Fruit fly (Drosophila melanogaster) whole organism, prepupa: ENCODE data around the gene CG14075.

ENCODE experiments used
- CG11294 ChIP-seq: fragments of 200-800 bp; sonication (Bioruptor generic); IDR thresholded peaks from 2 replicates; pipeline ENCODE4 v1.3.6; 2022; ENCODE audit warnings: missing biosample characterization, missing genetic modification characterization
- CG11762 ChIP-seq: fragments of 200-800 bp; sonication (Bioruptor generic); optimal IDR thresholded peaks from 3 replicates; lab custom pipeline; 2016; ENCODE audit warnings: missing biosample characterization, missing genetic modification characterization; ENCODE audit not compliant: insufficient read depth
- CG15336 ChIP-seq: fragments of 200-800 bp; sonication (Bioruptor generic); IDR thresholded peaks from 2 replicates; pipeline ENCODE4 v1.3.6; 2022; ENCODE audit warnings: missing biosample characterization, missing genetic modification characterization
- CG1621 ChIP-seq: fragments of 200-800 bp; sonication (Bioruptor generic); optimal IDR thresholded peaks from 3 replicates; lab custom pipeline; 2018; ENCODE audit warnings: missing biosample characterization, mild to moderate bottlenecking, missing genetic modification characterization
- CG16779 ChIP-seq: fragments of 200-800 bp; sonication (Bioruptor generic); optimal IDR thresholded peaks from 3 replicates; lab custom pipeline; 2017; ENCODE audit warnings: missing biosample characterization, mild to moderate bottlenecking, missing genetic modification characterization
- CG3032 ChIP-seq: fragments of 200-800 bp; optimal IDR thresholded peaks from 2 replicates; lab custom pipeline; 2019; ENCODE audit warnings: missing biosample characterization, mild to moderate bottlenecking, missing genetic modification characterization, moderate library complexity
- CG32006 ChIP-seq: fragments of 200-800 bp; sonication (Bioruptor generic); optimal IDR thresholded peaks from 3 replicates; lab custom pipeline; 2017; ENCODE audit warnings: missing biosample characterization, mild to moderate bottlenecking, missing genetic modification characterization
- CG34406 ChIP-seq: fragments of 200-800 bp; sonication (Bioruptor generic); optimal IDR thresholded peaks from 3 replicates; lab custom pipeline; 2016; ENCODE audit warnings: missing biosample characterization, missing genetic modification characterization
- CG3919 ChIP-seq: fragments of 200-800 bp; sonication (Bioruptor generic); optimal IDR thresholded peaks from 3 replicates; lab custom pipeline; 2016; ENCODE audit warnings: missing biosample characterization, missing genetic modification characterization
- CG4318 ChIP-seq: fragments of 200-800 bp; sonication (Bioruptor generic); optimal IDR thresholded peaks from 3 replicates; lab custom pipeline; 2017; ENCODE audit warnings: missing biosample characterization, mild to moderate bottlenecking, missing genetic modification characterization
- CG6808 ChIP-seq: fragments of 200-800 bp; sonication (Bioruptor generic); optimal IDR thresholded peaks from 3 replicates; lab custom pipeline; 2017; ENCODE audit warnings: missing biosample characterization, missing genetic modification characterization, mild to moderate bottlenecking, moderate library complexity, missing genetic modification reagents
- CG6854 ChIP-seq: fragments of 200-800 bp; sonication (Bioruptor generic); optimal IDR thresholded peaks from 2 replicates; lab custom pipeline; 2017; ENCODE audit warnings: missing biosample characterization, mild to moderate bottlenecking, missing genetic modification characterization
- CG8119 ChIP-seq: fragments of 200-800 bp; sonication (Bioruptor generic); IDR thresholded peaks from 3 replicates; pipeline ENCODE4 v1.3.6; 2022; ENCODE audit warnings: missing biosample characterization, missing genetic modification characterization
- CG8319 ChIP-seq: fragments of 200-800 bp; sonication (Bioruptor generic); optimal IDR thresholded peaks from 3 replicates; lab custom pipeline; 2016; ENCODE audit warnings: missing biosample characterization, missing genetic modification characterization
- CG9139 ChIP-seq: fragments of 200-800 bp; sonication (Bioruptor generic); optimal IDR thresholded peaks from 3 replicates; lab custom pipeline; 2017; ENCODE audit warnings: missing biosample characterization, mild to moderate bottlenecking, missing genetic modification characterization
- Eip75B ChIP-seq: fragments of 200-800 bp; sonication (Bioruptor generic); optimal IDR thresholded peaks from 3 replicates; lab custom pipeline; 2016; ENCODE audit warnings: missing biosample characterization, missing genetic modification characterization
- Eip78C ChIP-seq: fragments of 200-800 bp; sonication (Bioruptor generic); peaks from one replicate; lab custom pipeline; 2016; ENCODE audit warnings: missing biosample characterization, missing genetic modification characterization
- Ets96B ChIP-seq: fragments of 200-800 bp; optimal IDR thresholded peaks from 2 replicates; lab custom pipeline; 2019; ENCODE audit warnings: missing biosample characterization, mild to moderate bottlenecking, missing genetic modification characterization, moderate library complexity
- Hr38 ChIP-seq: sonication (Bioruptor generic); optimal IDR thresholded peaks from 2 replicates; lab custom pipeline; 2016; ENCODE audit warnings: missing biosample characterization, missing genetic modification characterization
- Hr39 ChIP-seq: fragments of 200-800 bp; sonication (Bioruptor generic); optimal IDR thresholded peaks from 2 replicates; lab custom pipeline; 2016; ENCODE audit warnings: missing biosample characterization, missing genetic modification characterization
- Hr4 ChIP-seq: fragments of 200-800 bp; sonication (Bioruptor generic); optimal IDR thresholded peaks from 3 replicates; lab custom pipeline; 2016; ENCODE audit warnings: missing biosample characterization, missing genetic modification characterization
- Met ChIP-seq: fragments of 200-800 bp; sonication (Bioruptor generic); optimal IDR thresholded peaks from 3 replicates; lab custom pipeline; 2016; ENCODE audit warnings: missing biosample characterization, missing genetic modification characterization
- OdsH ChIP-seq: fragments of 200-800 bp; sonication (Bioruptor generic); optimal IDR thresholded peaks from 3 replicates; lab custom pipeline; 2016; ENCODE audit warnings: missing biosample characterization, missing genetic modification characterization
- Smox ChIP-seq: fragments of 200-800 bp; sonication (Bioruptor generic); optimal IDR thresholded peaks from 3 replicates; lab custom pipeline; 2016; ENCODE audit warnings: missing biosample characterization, missing genetic modification characterization
- Sox102F ChIP-seq: fragments of 200-800 bp; sonication (Bioruptor generic); optimal IDR thresholded peaks from 2 replicates; lab custom pipeline; 2016; ENCODE audit warnings: missing biosample characterization, mild to moderate bottlenecking, missing genetic modification characterization
- Sox14 ChIP-seq: fragments of 200-800 bp; sonication (Bioruptor generic); optimal IDR thresholded peaks from 3 replicates; lab custom pipeline; 2016; ENCODE audit warnings: missing biosample characterization, missing genetic modification characterization
- Sox15 ChIP-seq: fragments of 200-800 bp; sonication (Bioruptor generic); optimal IDR thresholded peaks from 3 replicates; lab custom pipeline; 2016; ENCODE audit warnings: missing biosample characterization, missing genetic modification characterization
- achi ChIP-seq: fragments of 200-800 bp; sonication (Bioruptor generic); optimal IDR thresholded peaks from 3 replicates; lab custom pipeline; 2016; ENCODE audit warnings: missing biosample characterization, missing genetic modification characterization
- acj6 ChIP-seq: fragments of 200-800 bp; sonication (Bioruptor generic); optimal IDR thresholded peaks from 3 replicates; lab custom pipeline; 2016; ENCODE audit warnings: missing biosample characterization, missing genetic modification characterization
- dac ChIP-seq: fragments of 200-800 bp; sonication (Bioruptor generic); optimal IDR thresholded peaks from 2 replicates; lab custom pipeline; 2017; ENCODE audit warnings: missing biosample characterization, mild to moderate bottlenecking, missing genetic modification characterization
- dsx ChIP-seq: fragments of 200-800 bp; optimal IDR thresholded peaks from 3 replicates; lab custom pipeline; 2019; ENCODE audit warnings: missing biosample characterization, mild to moderate bottlenecking, missing genetic modification characterization, moderate library complexity; ENCODE audit not compliant: poor library complexity, severe bottlenecking
- eg ChIP-seq: fragments of 200-800 bp; sonication (Bioruptor generic); IDR thresholded peaks from 3 replicates; pipeline ENCODE4 v1.3.6; 2022; ENCODE audit warnings: missing biosample characterization, missing genetic modification characterization
- fd59A ChIP-seq: fragments of 200-800 bp; sonication (Bioruptor generic); optimal IDR thresholded peaks from 2 replicates; lab custom pipeline; 2017; ENCODE audit warnings: missing biosample characterization, mild to moderate bottlenecking, missing genetic modification characterization, missing genetic modification reagents
- fd85E ChIP-seq: fragments of 200-800 bp; sonication (Bioruptor generic); optimal IDR thresholded peaks from 3 replicates; lab custom pipeline; 2016; ENCODE audit warnings: missing biosample characterization, missing genetic modification characterization
- lz ChIP-seq: fragments of 200-800 bp; sonication (Bioruptor generic); optimal IDR thresholded peaks from 3 replicates; lab custom pipeline; 2016; ENCODE audit warnings: missing biosample characterization, missing genetic modification characterization
- pdm3 ChIP-seq: fragments of 200-800 bp; sonication (Bioruptor generic); optimal IDR thresholded peaks from 3 replicates; lab custom pipeline; 2016; ENCODE audit warnings: missing biosample characterization, missing genetic modification characterization
- salr ChIP-seq, 2 experiments: fragments of 200-800 bp; sonication (Bioruptor generic); optimal IDR thresholded peaks; 3 replicates each; lab custom pipeline; 2016 to 2018; ENCODE audit warnings: missing biosample characterization in 2 of 2, missing genetic modification characterization in 2 of 2, mild to moderate bottlenecking in 1 of 2
- ss ChIP-seq, 2 experiments: fragments of 200-800 bp; sonication (Bioruptor generic); optimal IDR thresholded peaks; 2 replicates in 1 of 2; 3 replicates in 1 of 2; lab custom pipeline; 2017 to 2018; ENCODE audit warnings: mild to moderate bottlenecking in 2 of 2, missing biosample characterization in 2 of 2, missing genetic modification characterization in 2 of 2, moderate library complexity in 1 of 2
- svp ChIP-seq: fragments of 200-800 bp; sonication (Bioruptor generic); peaks from one replicate; lab custom pipeline; 2016; ENCODE audit warnings: missing biosample characterization, missing genetic modification characterization
- topi ChIP-seq: fragments of 200-800 bp; sonication (Bioruptor generic); optimal IDR thresholded peaks from 3 replicates; lab custom pipeline; 2016; ENCODE audit warnings: missing biosample characterization, missing genetic modification characterization
- vri ChIP-seq: fragments of 200-800 bp; sonication (Bioruptor generic); optimal IDR thresholded peaks from 3 replicates; lab custom pipeline; 2016; ENCODE audit warnings: missing biosample characterization, mild to moderate bottlenecking, missing genetic modification characterization

CG14075 gene

dm6 chr3L:19024800-19025199 is 40.0 kb downstream of the CG14075 start (continued):
- TF ChIP-seq Eip75B (GFP tag; lab: Kevin White, UChicago): peak; percentile 19
- TF ChIP-seq Sox15 (GFP tag; lab: Kevin White, UChicago): peak; percentile 26
- TF ChIP-seq CG11294: no peak
- TF ChIP-seq CG4318 (GFP tag; lab: Kevin White, UChicago): no peak
- peak; percentile 43; the same call in 1 of the 3 replicates for TF ChIP-seq eg (GFP tag; lab: Robert Waterston, UW)
- TF ChIP-seq CG11762: peak; percentile 12
- TF ChIP-seq vri: peak; percentile 53
- peak; percentile 73 for TF ChIP-seq Met (GFP tag; lab: Kevin White, UChicago)
- TF ChIP-seq CG8119 (GFP tag; lab: Robert Waterston, UW): no peak
- peak; percentile 76 for TF ChIP-seq Sox102F (GFP tag; lab: Kevin White, UChicago)
- peak; percentile 24 for TF ChIP-seq Ets96B (tag; lab: Kevin White, UChicago)
- TF ChIP-seq Smox (GFP tag; lab: Kevin White, UChicago): peak; percentile 66
- no peak for TF ChIP-seq dsx (GFP tag; lab: Kevin White, UChicago)
- peak; percentile 43 for TF ChIP-seq CG3032 (tag; lab: Kevin White, UChicago)
- TF ChIP-seq CG34406 (GFP tag; lab: Kevin White, UChicago): peak; percentile 50
- TF ChIP-seq acj6 (GFP tag; lab: Kevin White, UChicago): peak; percentile 55
- TF ChIP-seq CG1621 (tag; lab: Kevin White, UChicago): peak; percentile 7

dm6 chr3L:19027172-19027571 is 42.4 kb downstream of the CG14075 start:
- TF ChIP-seq Hr4: peak; percentile 17
- no peak for TF ChIP-seq ss (GFP tag; optimal IDR thresholded peaks at IDR 0.05; lab: Kevin White, UChicago)
- peak; percentile 12 for TF ChIP-seq CG32006 (GFP tag; lab: Kevin White, UChicago)
- no peak for TF ChIP-seq Smox (GFP tag; lab: Kevin White, UChicago)
- TF ChIP-seq svp (GFP tag; lab: Kevin White, UChicago): peak; percentile 54
- peak; percentile 13 for TF ChIP-seq OdsH (GFP tag; lab: Kevin White, UChicago)
- TF ChIP-seq CG6854: no peak
- TF ChIP-seq pdm3: no peak
- TF ChIP-seq Eip78C (GFP tag; lab: Kevin White, UChicago): peak; percentile 71
- TF ChIP-seq, all 60 proteins: peak for 5

- TF ChIP-seq CG1621 (tag; lab: Kevin White, UChicago) (no peak), Hr4 (no peak), Sox14 (GFP tag; lab: Kevin White, UChicago) (peak; percentile 16), Eip78C (GFP tag; lab: Kevin White, UChicago) (no peak), CG4318 (GFP tag; lab: Kevin White, UChicago) (no peak)
- TF ChIP-seq, all 60 proteins: peak for 1
These were observed 47.1 kb downstream of the CG14075 start for dm6 chr3L:19031858-19032257.

dm6 chr3L:19032676-19033075 is 47.9 kb downstream of the CG14075 start:
- no peak for TF ChIP-seq dac (GFP tag; lab: Kevin White, UChicago)
- no peak for TF ChIP-seq CG3919 (GFP tag; lab: Kevin White, UChicago)
- no peak for TF ChIP-seq CG9139 (GFP tag; lab: Kevin White, UChicago)
- TF ChIP-seq CG6808: no peak
- TF ChIP-seq Sox14 (GFP tag; lab: Kevin White, UChicago): no peak
- no peak for TF ChIP-seq Hr39
- no peak for TF ChIP-seq CG16779 (tag; lab: Kevin White, UChicago)
- no peak for TF ChIP-seq CG34406 (GFP tag; lab: Kevin White, UChicago)
- TF ChIP-seq fd59A: no peak
- TF ChIP-seq CG1621 (tag; lab: Kevin White, UChicago): no peak
- TF ChIP-seq salr (GFP tag; optimal IDR thresholded peaks at IDR 0.05; lab: Kevin White, UChicago): no peak
- TF ChIP-seq CG15336 (GFP tag; lab: Robert Waterston, UW): no peak
- TF ChIP-seq CG8319 (GFP tag; lab: Kevin White, UChicago): no peak
- no peak for TF ChIP-seq achi
- no peak for TF ChIP-seq lz (GFP tag; lab: Kevin White, UChicago)
- TF ChIP-seq Hr38 (GFP tag; lab: Kevin White, UChicago): no peak
- no peak for TF ChIP-seq fd85E (GFP tag; lab: Kevin White, UChicago)
- TF ChIP-seq Eip78C (GFP tag; lab: Kevin White, UChicago): no peak
- TF ChIP-seq Smox (GFP tag; lab: Kevin White, UChicago): no peak
- TF ChIP-seq topi (GFP tag; lab: Kevin White, UChicago): no peak
